3 fruit fly cellular contexts compared by ENCODE assay signal in the genomic region with DNA sequence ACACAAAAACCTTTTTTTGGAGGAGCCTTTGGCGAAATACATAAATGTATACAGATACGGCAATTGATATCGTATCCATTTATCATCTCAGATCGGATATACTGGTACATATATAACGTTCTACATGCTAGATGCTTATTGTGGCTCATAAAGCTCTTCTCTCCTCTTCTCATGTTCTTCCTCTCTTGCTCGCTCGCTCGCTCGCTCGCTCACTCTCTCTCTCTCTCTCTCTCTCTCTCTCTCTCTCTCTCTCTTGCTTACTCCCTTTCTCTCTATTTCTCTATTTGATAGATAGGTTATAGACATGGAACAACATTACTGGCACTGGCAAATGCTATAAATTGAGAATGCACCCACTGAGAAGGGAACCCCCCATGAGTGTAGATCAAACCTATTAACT.
TF ChIP-seq lines count a peak whose summit lies in the region.

No protein-coding gene starts in this region.

- no peak for TF ChIP-seq CTCF in whole organism, embryonic (GFP tag; optimal IDR thresholded peaks at IDR 0.05; lab: Kevin White, UChicago)

TF ChIP-seq in whole organism, adult, 20 proteins besides CTCF, POLR2A, EP300 and RAD21:
- TF ChIP-seq pad (GFP tag; optimal IDR thresholded peaks at IDR 0.05; lab: Kevin White, UChicago) = peak; percentile 1
- no peak for TF ChIP-seq CG33017 (tag; optimal IDR thresholded peaks at IDR 0.05; lab: Kevin White, UChicago)
- TF ChIP-seq cic (GFP tag; optimal IDR thresholded peaks at IDR 0.05; lab: Kevin White, UChicago) = no peak
- TF ChIP-seq CG11617 (GFP tag; optimal IDR thresholded peaks at IDR 0.05; lab: Kevin White, UChicago) = no peak

TF ChIP-seq in whole organism, embryonic, 481 proteins besides CTCF, POLR2A, EP300 and RAD21:
- TF ChIP-seq Trl (optimal IDR thresholded peaks at IDR 0.05; lab: Kevin White, UChicago) (peak; percentile 71 to 95), Trl (GFP tag; optimal IDR thresholded peaks at IDR 0.05; lab: Kevin White, UChicago) (no peak), yki (optimal IDR thresholded peaks at IDR 0.05; lab: Kevin White, UChicago) (peak; percentile 38), CG1832 (GFP tag; optimal IDR thresholded peaks at IDR 0.05; lab: Kevin White, UChicago) (peak; percentile 70), Antp (GFP tag; optimal IDR thresholded peaks at IDR 0.05; lab: Kevin White, UChicago) (no peak), Med (GFP tag; lab: Kevin White, UChicago) (peak; percentile 29), crc (GFP tag; optimal IDR thresholded peaks at IDR 0.05; lab: Kevin White, UChicago) (no peak)

TF ChIP-seq in whole organism, pupa, 21 proteins besides CTCF, POLR2A, EP300 and RAD21:
- TF ChIP-seq Ets98B (GFP tag; IDR thresholded peaks at IDR 0.05; lab: Robert Waterston, UW) (peak; percentile 22; the same call in 1 of the 2 replicates), CG15710 (tag; optimal IDR thresholded peaks at IDR 0.05; lab: Kevin White, UChicago) (no peak), EcR (GFP tag; optimal IDR thresholded peaks at IDR 0.05; lab: Kevin White, UChicago) (peak; percentile 68), rn (GFP tag; IDR thresholded peaks at IDR 0.05; lab: Robert Waterston, UW) (no peak), CG10348 (GFP tag; IDR thresholded peaks at IDR 0.05; lab: Robert Waterston, UW) (no peak)
